Fruit fly (Drosophila melanogaster): ENCODE results near the gene Med.

dm6 chr3R:31616001-31616400 lies 5.2 kb downstream of the Med start, which contains the start of the genes Mnat9 and CG1792:
- TF ChIP-seq CG12769 (tag; optimal IDR thresholded peaks at IDR 0.05) (peak; percentile 100), CG16813 (GFP tag; IDR thresholded peaks at IDR 0.05; ENCODE audit: partially characterized antibody) (peak; percentile 44; the same call in 2 of the 3 replicates), CG17385 (GFP tag; optimal IDR thresholded peaks at IDR 0.05) (peak; percentile 95), lov (optimal IDR thresholded peaks at IDR 0.05) (no peak), lov (GFP tag; IDR thresholded peaks at IDR 0.05) (peak; percentile 99), CG6254 (GFP tag; optimal IDR thresholded peaks at IDR 0.05) (peak; percentile 95), CG15011 (GFP tag; optimal IDR thresholded peaks at IDR 0.05) (peak; percentile 94), eve (GFP tag; optimal IDR thresholded peaks at IDR 0.05) (no peak), Pdp1 (GFP tag; optimal IDR thresholded peaks at IDR 0.05) (peak; percentile 98)
